Worm (Caenorhabditis elegans): ENCODE results near the gene Y53F4B.11.
A peak's percentile ranks its signal among the peaks of the same experiment; 100 is the strongest.

DNA sequence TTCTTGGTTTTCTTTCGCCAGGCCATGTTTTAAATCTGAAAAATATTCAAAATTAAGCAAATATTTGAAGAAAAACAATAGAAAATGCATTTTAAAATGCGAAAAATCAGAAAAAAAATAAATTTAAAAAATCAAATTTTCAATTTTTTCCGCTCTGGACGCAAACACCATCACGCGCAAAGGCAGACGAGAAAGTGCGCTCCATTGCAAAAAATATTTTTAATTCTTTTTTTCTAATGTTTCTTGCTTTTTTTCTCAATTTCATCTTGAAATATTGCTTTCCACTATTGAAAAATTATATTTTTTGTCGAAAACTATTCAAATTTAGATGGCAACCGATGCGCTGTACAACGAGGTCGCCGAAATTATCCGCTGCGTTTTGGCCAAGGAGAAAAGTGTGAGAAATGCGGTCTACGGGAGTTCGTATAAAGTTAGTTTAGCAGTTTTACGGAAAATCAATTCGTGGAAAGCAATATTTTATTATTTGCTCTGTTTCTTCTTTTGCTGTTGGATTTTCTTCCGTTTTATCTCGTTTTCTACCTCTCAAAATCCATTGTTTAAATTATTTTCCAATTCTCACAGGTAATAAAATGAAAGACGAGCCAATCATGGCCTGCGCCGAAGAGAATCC lies 41.1 kb upstream of the Y53F4B.11 start, which contains the start of the genes pole-4, nsun-5 and metl-2:
- TF ChIP-seq W03F9.2 (tag; optimal IDR thresholded peaks at IDR 0.05): peak; percentile 35
- no peak for TF ChIP-seq him-1 (tag; optimal IDR thresholded peaks at IDR 0.05)
- TF ChIP-seq dao-5 (tag; optimal IDR thresholded peaks at IDR 0.05): no peak

All from whole organism, L4/young adult.